Worm (Caenorhabditis elegans) whole organism, early embryonic: ENCODE measurements around the gene ssp-36.

ENCODE experiments used
- B0310.2 ChIP-seq: sonication (generic microtip); optimal IDR thresholded peaks from 2 replicates; lab custom pipeline; 2016; ENCODE audit warnings: mild to moderate bottlenecking, missing genetic modification characterization, missing compliant biosample characterization
- F13C5.2 ChIP-seq: sonication (generic microtip); optimal IDR thresholded peaks from 2 replicates; lab custom pipeline; 2017; ENCODE audit warnings: mild to moderate bottlenecking, missing genetic modification characterization, inconsistent platforms, missing compliant biosample characterization
- aly-1 ChIP-seq: sonication (generic microtip); optimal IDR thresholded peaks from 2 replicates; lab custom pipeline; 2016; ENCODE audit warnings: missing genetic modification characterization, missing compliant biosample characterization
- ama-1 ChIP-seq: fragments of 150-350 bp; optimal IDR thresholded peaks from 2 replicates; lab custom pipeline; 2014
- ceh-13 ChIP-seq: fragments of 200-800 bp; sonication (Bioruptor generic); optimal IDR thresholded peaks from 2 replicates; lab custom pipeline; 2018; ENCODE audit warnings: mild to moderate bottlenecking, missing genetic modification characterization, missing compliant biosample characterization
- ceh-36 ChIP-seq: sonication (generic microtip); optimal IDR thresholded peaks from 2 replicates; lab custom pipeline; 2016; ENCODE audit warnings: missing genetic modification characterization, inconsistent platforms, missing compliant biosample characterization
- ets-7 ChIP-seq: sonication (generic microtip); optimal IDR thresholded peaks from 2 replicates; lab custom pipeline; 2016; ENCODE audit warnings: missing genotype, missing genetic modification characterization, missing compliant biosample characterization
- flt-1 ChIP-seq: fragments of 200-800 bp; sonication (Bioruptor generic); IDR thresholded peaks from 2 replicates; pipeline ENCODE4 v1.3.6; 2022; ENCODE audit warnings: missing genetic modification characterization, missing compliant biosample characterization
- hmbx-1 ChIP-seq: sonication (generic microtip); optimal IDR thresholded peaks from 2 replicates; lab custom pipeline; 2016; ENCODE audit warnings: mild to moderate bottlenecking, missing genetic modification characterization, missing compliant biosample characterization
- hmg-4 ChIP-seq: fragments of 200-800 bp; sonication (Bioruptor generic); optimal IDR thresholded peaks from 2 replicates; lab custom pipeline; 2018; ENCODE audit warnings: mild to moderate bottlenecking, missing genetic modification characterization, missing compliant biosample characterization
- hnd-1 ChIP-seq: sonication (generic microtip); optimal IDR thresholded peaks from 2 replicates; lab custom pipeline; 2016; ENCODE audit warnings: missing genetic modification characterization, missing compliant biosample characterization
- pes-1 ChIP-seq: fragments of 200-800 bp; sonication (Bioruptor generic); IDR thresholded peaks from 2 replicates; pipeline ENCODE4 v1.3.6; 2022; ENCODE audit warnings: missing genetic modification reagents, missing genetic modification characterization, missing compliant biosample characterization
- scrt-1 ChIP-seq: fragments of 200-800 bp; sonication (Bioruptor generic); IDR thresholded peaks from 2 replicates; pipeline ENCODE4 v1.3.6; 2022; ENCODE audit warnings: missing genetic modification characterization, missing compliant biosample characterization
- sea-1 ChIP-seq: fragments of 200-800 bp; sonication (Bioruptor generic); conservative IDR thresholded peaks from 2 replicates; pipeline ENCODE4 v1.3.6; 2022; ENCODE audit warnings: missing genetic modification characterization, missing compliant biosample characterization
- tbx-11 ChIP-seq: fragments of 200-800 bp; sonication (Bioruptor generic); IDR thresholded peaks from 2 replicates; pipeline ENCODE4 v1.3.6; 2022; ENCODE audit warnings: missing genetic modification characterization, missing compliant biosample characterization
- tbx-37 ChIP-seq: fragments of 200-800 bp; sonication (Bioruptor generic); conservative IDR thresholded peaks from 2 replicates; pipeline ENCODE4 v1.3.6; 2022; ENCODE audit warnings: missing genetic modification reagents, missing genetic modification characterization, missing compliant biosample characterization
- tra-4 ChIP-seq: sonication (generic microtip); optimal IDR thresholded peaks from 2 replicates; lab custom pipeline; 2017; ENCODE audit warnings: missing genetic modification characterization, missing compliant biosample characterization

Gene ssp-36

ce11 chrIV:9801418-9801817, 35.3 kb upstream of the ssp-36 start:
- TF ChIP-seq tbx-11 (GFP tag; lab: Robert Waterston, UW) (no peak), ets-7 (tag; lab: Kevin White, UChicago) (no peak), tra-4 (tag; lab: Kevin White, UChicago) (no peak), aly-1 (no peak), sea-1 (GFP tag; lab: Robert Waterston, UW) (no peak), pes-1 (GFP tag; lab: Robert Waterston, UW) (no peak), hmbx-1 (no peak), ceh-36 (tag; lab: Kevin White, UChicago) (no peak), flt-1 (GFP tag; lab: Robert Waterston, UW) (no peak)

DNA sequence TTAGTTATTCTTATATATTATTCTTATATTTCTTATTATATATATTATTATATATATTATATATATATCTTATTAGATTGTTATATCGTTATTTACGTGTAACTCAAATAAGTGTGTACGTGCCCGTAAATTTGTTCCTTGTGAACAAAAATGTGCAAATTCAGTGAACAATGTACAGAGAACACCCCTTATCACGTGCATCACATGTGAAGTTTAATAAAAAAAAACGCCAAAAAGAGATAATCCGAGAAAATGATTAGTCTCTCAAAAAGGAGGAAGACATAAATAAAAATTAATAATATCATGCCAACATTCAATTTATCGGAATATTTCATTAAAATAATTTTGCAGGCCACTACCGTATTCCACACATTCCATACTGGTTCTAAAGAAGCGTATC, 33.5 kb upstream of the ssp-36 start:
- no peak for TF ChIP-seq sea-1 (GFP tag; lab: Robert Waterston, UW)
- TF ChIP-seq hmbx-1 = no peak
- no peak for TF ChIP-seq scrt-1
- no peak for TF ChIP-seq F13C5.2
- TF ChIP-seq flt-1 (GFP tag; lab: Robert Waterston, UW) = no peak
- no peak for TF ChIP-seq ceh-36 (tag; lab: Kevin White, UChicago)
- no peak for TF ChIP-seq ceh-13 (GFP tag; lab: Kevin White, UChicago)
- TF ChIP-seq aly-1 = no peak

DNA sequence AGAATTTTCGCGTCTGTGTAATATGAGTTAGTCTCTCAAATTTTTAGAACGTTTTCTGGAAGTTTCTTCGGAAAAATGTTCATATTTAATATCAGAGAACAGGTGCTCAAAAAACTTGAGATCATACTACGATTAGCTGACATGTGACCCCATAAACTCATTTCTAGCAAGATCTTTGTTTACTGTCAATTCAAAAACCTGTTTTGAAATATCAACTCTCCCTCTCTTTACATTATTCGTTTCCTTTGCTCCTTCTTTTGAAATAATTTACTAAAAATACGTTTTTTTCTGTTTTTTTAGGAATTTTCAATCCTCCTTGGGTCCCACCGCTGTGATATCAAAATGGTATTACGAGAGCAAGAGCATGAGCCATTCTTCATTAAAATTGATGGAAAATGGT, 33.0 kb upstream of the ssp-36 start, which contains the start of gene fat-4:
TSS of gene fat-4 (plus strand) at position 301 of the 400 bp plus-strand sequence.
- TF ChIP-seq hmg-4 (no peak), aly-1 (no peak), scrt-1 (no peak), ceh-13 (GFP tag; lab: Kevin White, UChicago) (no peak), pes-1 (GFP tag; lab: Robert Waterston, UW) (no peak), flt-1 (GFP tag; lab: Robert Waterston, UW) (no peak), tbx-37 (GFP tag; lab: Robert Waterston, UW) (no peak), hmbx-1 (no peak), hnd-1 (no peak), ama-1 (lab: Kevin White, UChicago) (no peak), tbx-11 (GFP tag; lab: Robert Waterston, UW) (no peak), ets-7 (tag; lab: Kevin White, UChicago) (no peak)

DNA sequence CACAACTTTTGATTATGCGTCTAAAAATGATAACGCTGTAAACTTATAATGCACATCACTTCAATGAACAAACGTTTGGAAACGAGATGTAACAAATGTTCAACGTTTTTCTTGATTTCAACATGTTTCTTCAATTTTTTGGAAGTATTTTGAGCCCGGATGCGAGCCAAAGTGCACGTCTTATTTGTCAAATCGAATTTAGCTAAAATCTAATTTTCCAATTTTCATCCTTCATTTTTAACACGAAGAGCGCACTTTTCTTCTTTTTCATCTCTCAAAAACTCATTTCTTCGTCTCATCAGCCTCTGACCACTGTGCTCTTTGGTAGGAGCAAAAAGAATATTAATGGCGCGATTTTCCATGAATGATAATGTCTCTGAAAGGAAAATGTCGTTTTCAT, 32.2 kb upstream of the ssp-36 start:
- no peak for TF ChIP-seq B0310.2 (tag; lab: Kevin White, UChicago)
- no peak for TF ChIP-seq ets-7 (tag; lab: Kevin White, UChicago)
- no peak for TF ChIP-seq F13C5.2
- no peak for TF ChIP-seq hmbx-1
- no peak for TF ChIP-seq aly-1
- no peak for TF ChIP-seq tra-4 (tag; lab: Kevin White, UChicago)
- no peak for TF ChIP-seq tbx-37 (GFP tag; lab: Robert Waterston, UW)
- TF ChIP-seq flt-1 (GFP tag; lab: Robert Waterston, UW) = no peak
- no peak for TF ChIP-seq hnd-1
- TF ChIP-seq pes-1 (GFP tag; lab: Robert Waterston, UW) = no peak
- TF ChIP-seq ceh-36 (tag; lab: Kevin White, UChicago) = no peak

DNA sequence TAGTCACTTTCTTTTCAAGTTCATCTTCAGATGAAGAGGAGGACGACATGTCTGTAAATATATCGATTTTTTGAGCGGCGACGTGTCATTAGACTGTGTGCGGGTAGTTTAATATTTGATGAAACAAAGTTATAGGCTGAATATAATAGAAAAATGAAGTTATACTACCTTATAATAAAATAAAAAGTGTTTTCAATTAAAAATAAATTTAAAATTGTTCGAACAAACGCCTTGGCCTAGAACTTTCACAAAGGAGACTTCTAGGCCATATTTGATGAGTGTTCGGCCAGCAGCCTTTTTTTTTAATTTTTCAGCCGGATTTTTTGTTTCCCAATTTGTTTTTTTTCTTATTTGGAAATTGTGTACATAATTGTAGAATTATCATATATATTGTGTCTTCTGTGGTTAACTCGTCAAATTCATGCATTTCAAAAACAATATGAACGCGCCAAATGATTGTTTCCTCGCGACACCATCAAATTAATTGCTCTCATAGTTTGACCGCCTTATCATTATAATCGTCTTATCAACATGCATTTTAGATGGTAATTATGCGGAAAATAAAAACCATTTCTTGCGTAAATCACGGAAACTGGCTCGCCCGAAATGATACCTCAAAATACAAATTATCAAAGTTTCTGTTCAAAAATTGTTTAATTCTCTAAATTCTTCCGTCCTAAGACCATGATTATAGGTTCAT, 31.3 kb upstream of the ssp-36 start, which contains the start of gene T13F2.2:
TSS of gene T13F2.2 (minus strand) at position 51 of the 700 bp plus-strand sequence.
- TF ChIP-seq F13C5.2 = no peak
- TF ChIP-seq scrt-1 = no peak
- TF ChIP-seq tra-4 (tag; lab: Kevin White, UChicago) = no peak
- TF ChIP-seq sea-1 (GFP tag; lab: Robert Waterston, UW) = no peak

ce11 chrIV:9796494-9796893, 30.3 kb upstream of the ssp-36 start, which contains the start of gene pis-1:
pis-1 (minus strand) TSS chrIV:9796594.
- TF ChIP-seq ets-7 (tag; lab: Kevin White, UChicago) (no peak), hmg-4 (no peak), F13C5.2 (no peak), tbx-37 (GFP tag; lab: Robert Waterston, UW) (no peak), hnd-1 (no peak), sea-1 (GFP tag; lab: Robert Waterston, UW) (no peak), tbx-11 (GFP tag; lab: Robert Waterston, UW) (no peak), scrt-1 (no peak), B0310.2 (tag; lab: Kevin White, UChicago) (no peak), flt-1 (GFP tag; lab: Robert Waterston, UW) (no peak), ceh-13 (GFP tag; lab: Kevin White, UChicago) (no peak)

- TF ChIP-seq aly-1 (no peak), scrt-1 (no peak), hmg-4 (no peak), pes-1 (GFP tag; lab: Robert Waterston, UW) (no peak), tbx-37 (GFP tag; lab: Robert Waterston, UW) (no peak), ama-1 (lab: Kevin White, UChicago) (no peak), ceh-13 (GFP tag; lab: Kevin White, UChicago) (no peak), flt-1 (GFP tag; lab: Robert Waterston, UW) (no peak), ceh-36 (tag; lab: Kevin White, UChicago) (no peak), sea-1 (GFP tag; lab: Robert Waterston, UW) (no peak), tbx-11 (GFP tag; lab: Robert Waterston, UW) (no peak), hmbx-1 (no peak), ets-7 (tag; lab: Kevin White, UChicago) (no peak), hnd-1 (no peak), B0310.2 (tag; lab: Kevin White, UChicago) (no peak), F13C5.2 (no peak), tra-4 (tag; lab: Kevin White, UChicago) (no peak)
These were observed 29.1 kb upstream of the ssp-36 start for ce11 chrIV:9795250-9795649.

DNA sequence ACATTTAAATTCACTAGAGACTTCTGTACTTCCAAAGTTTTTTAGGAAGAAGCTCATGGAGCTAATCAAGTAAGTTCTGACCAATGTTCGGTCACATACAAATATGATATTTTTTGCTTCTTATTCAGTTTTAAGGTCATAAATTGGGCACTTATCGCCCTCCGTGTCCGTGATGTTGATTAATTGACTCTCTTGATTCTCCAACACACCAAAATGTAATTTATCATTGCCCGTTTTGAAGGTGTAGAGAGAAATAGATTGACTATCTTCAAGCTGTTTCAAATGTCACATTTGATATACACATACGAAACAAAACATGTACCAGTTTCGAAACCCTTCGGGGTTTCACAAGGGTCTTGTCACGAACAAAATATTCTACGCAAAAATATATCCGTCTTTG, 24.6 kb upstream of the ssp-36 start:
- TF ChIP-seq ets-7 (tag; lab: Kevin White, UChicago) (no peak), hmg-4 (no peak), hmbx-1 (no peak), tra-4 (tag; lab: Kevin White, UChicago) (no peak), flt-1 (GFP tag; lab: Robert Waterston, UW) (no peak), ama-1 (lab: Kevin White, UChicago) (no peak), pes-1 (GFP tag; lab: Robert Waterston, UW) (no peak), aly-1 (no peak)
